Fruit fly (Drosophila melanogaster) whole organism, wandering third instar larva: ENCODE results near the gene CG4570.
A peak's percentile ranks its signal among the peaks of the same experiment; 100 is the strongest.

Experiments
- Abd-B ChIP-seq: fragments of >200 bp; optimal IDR thresholded peaks from 2 replicates; lab custom pipeline; 2017; ENCODE audit warnings: missing biosample characterization, missing genetic modification characterization
- CG32264 ChIP-seq: fragments of 200-800 bp; sonication (Bioruptor generic); optimal IDR thresholded peaks from 2 replicates; lab custom pipeline; 2016; ENCODE audit warnings: missing biosample characterization, missing genetic modification characterization
- CG9705 ChIP-seq: fragments of 200-800 bp; sonication (Bioruptor generic); optimal IDR thresholded peaks from 2 replicates; lab custom pipeline; 2018; ENCODE audit warnings: missing biosample characterization, mild to moderate bottlenecking, missing genetic modification characterization
- CrebA ChIP-seq: fragments of 200-800 bp; sonication (Bioruptor generic); optimal IDR thresholded peaks from 2 replicates; lab custom pipeline; 2016; ENCODE audit warnings: missing biosample characterization, mild to moderate bottlenecking, missing genetic modification characterization, borderline replicate concordance
- Dfd ChIP-seq: fragments of >200 bp; optimal IDR thresholded peaks from 2 replicates; lab custom pipeline; 2017; ENCODE audit warnings: missing biosample characterization, missing genetic modification characterization
- Dif ChIP-seq: fragments of 200-275, 200-300 bp; sonication (Bioruptor generic); optimal IDR thresholded peaks from 2 replicates; lab custom pipeline; 2018; ENCODE audit warnings: missing biosample characterization, missing genetic modification characterization; ENCODE audit not compliant: partially characterized antibody
- GATAd ChIP-seq: sonication (Bioruptor generic); optimal IDR thresholded peaks from 2 replicates; lab custom pipeline; 2016; ENCODE audit warnings: missing biosample characterization, missing genetic modification characterization
- HLH106 ChIP-seq: fragments of 200-800 bp; optimal IDR thresholded peaks from 3 replicates; lab custom pipeline; 2019; ENCODE audit warnings: missing biosample characterization, mild to moderate bottlenecking, missing genetic modification characterization, moderate library complexity
- Hnf4 ChIP-seq: fragments of 200-800 bp; sonication (Bioruptor generic); optimal IDR thresholded peaks from 2 replicates; lab custom pipeline; 2016; ENCODE audit warnings: missing biosample characterization, mild to moderate bottlenecking, missing genetic modification characterization
- Hr78 ChIP-seq: fragments of >200 bp; optimal IDR thresholded peaks from 2 replicates; lab custom pipeline; 2017; ENCODE audit warnings: missing biosample characterization, missing genetic modification characterization
- Hr83 ChIP-seq: fragments of 200-300 bp; sonication (Bioruptor generic); optimal IDR thresholded peaks from 2 replicates; lab custom pipeline; 2016; ENCODE audit warnings: missing biosample characterization, mild to moderate bottlenecking, missing genetic modification characterization, moderate library complexity; ENCODE audit not compliant: poor library complexity, severe bottlenecking
- Jra ChIP-seq: sonication (Bioruptor generic); optimal IDR thresholded peaks from 2 replicates; lab custom pipeline; 2016; ENCODE audit warnings: missing biosample characterization, missing genetic modification characterization
- Mio ChIP-seq: sonication (Bioruptor generic); optimal IDR thresholded peaks from 2 replicates; lab custom pipeline; 2016; ENCODE audit warnings: missing biosample characterization, missing genetic modification characterization
- Myc ChIP-seq: fragments of >200 bp; optimal IDR thresholded peaks from 2 replicates; lab custom pipeline; 2017
- OdsH ChIP-seq: fragments of 200-800 bp; sonication (Bioruptor generic); optimal IDR thresholded peaks from 2 replicates; lab custom pipeline; 2016; ENCODE audit warnings: missing biosample characterization, mild to moderate bottlenecking, missing genetic modification characterization
- Rel ChIP-seq, 2 experiments: fragments of 200-800 bp; sonication (Bioruptor generic) in 1 of 2; optimal IDR thresholded peaks; 2 replicates in 1 of 2; 3 replicates in 1 of 2; lab custom pipeline; 2016 to 2019; ENCODE audit warnings: mild to moderate bottlenecking in 2 of 2, missing biosample characterization in 2 of 2, missing genetic modification characterization in 2 of 2, moderate library complexity in 1 of 2
- Sp1 ChIP-seq: fragments of 200-800 bp; sonication (Bioruptor generic); optimal IDR thresholded peaks from 3 replicates; lab custom pipeline; 2019; ENCODE audit warnings: missing biosample characterization, mild to moderate bottlenecking, missing genetic modification characterization, moderate library complexity
- Vsx2 ChIP-seq: fragments of 200-300, 225-300 bp; sonication (Bioruptor generic); optimal IDR thresholded peaks from 2 replicates; lab custom pipeline; 2018; ENCODE audit warnings: missing biosample characterization, missing genetic modification characterization; ENCODE audit not compliant: partially characterized antibody
- br ChIP-seq: fragments of 200-800 bp; sonication (Bioruptor generic); optimal IDR thresholded peaks from 2 replicates; lab custom pipeline; 2016; ENCODE audit warnings: missing biosample characterization, missing genetic modification characterization
- brk ChIP-seq: fragments of 200-800 bp; sonication (Bioruptor generic); optimal IDR thresholded peaks from 2 replicates; lab custom pipeline; 2016; ENCODE audit warnings: missing biosample characterization, mild to moderate bottlenecking, missing genetic modification characterization
- dl ChIP-seq, 2 experiments: fragments of 175-275, 200-275 bp in 1 of 2; fragments of 200-275 bp in 1 of 2; sonication (Bioruptor generic); optimal IDR thresholded peaks; lab custom pipeline; 2018; ENCODE audit warnings: mild to moderate bottlenecking in 2 of 2, missing biosample characterization in 2 of 2, missing genetic modification characterization in 2 of 2, moderate library complexity in 2 of 2; ENCODE audit not compliant: partially characterized antibody in 2 of 2, insufficient read depth in 1 of 2
- dmrt93B ChIP-seq: fragments of 200-800 bp; sonication (Bioruptor generic); optimal IDR thresholded peaks from 2 replicates; lab custom pipeline; 2018; ENCODE audit warnings: missing biosample characterization, mild to moderate bottlenecking, missing genetic modification characterization
- ey ChIP-seq: fragments of 200-800 bp; sonication (Bioruptor generic); optimal IDR thresholded peaks from 2 replicates; lab custom pipeline; 2016; ENCODE audit warnings: missing biosample characterization, missing genetic modification characterization
- foxo ChIP-seq, 2 experiments: fragments of 200-800 bp; sonication (Bioruptor generic); optimal IDR thresholded peaks; 2 replicates in 1 of 2; 3 replicates in 1 of 2; lab custom pipeline; 2016 to 2017; ENCODE audit warnings: missing biosample characterization in 2 of 2, missing genetic modification characterization in 2 of 2
- fru ChIP-seq: fragments of 200-800 bp; sonication (Bioruptor generic); optimal IDR thresholded peaks from 3 replicates; lab custom pipeline; 2016; ENCODE audit warnings: missing biosample characterization, mild to moderate bottlenecking, missing genetic modification characterization
- h ChIP-seq: fragments of 200-800 bp; sonication (Bioruptor generic); optimal IDR thresholded peaks from 3 replicates; lab custom pipeline; 2016; ENCODE audit warnings: missing biosample characterization, mild to moderate bottlenecking, missing genetic modification characterization
- jim ChIP-seq: fragments of 175-275, 200-325 bp; sonication (Bioruptor generic); optimal IDR thresholded peaks from 2 replicates; lab custom pipeline; 2016; ENCODE audit warnings: missing biosample characterization, mild to moderate bottlenecking, missing genetic modification characterization
- lola ChIP-seq: fragments of >200 bp; optimal IDR thresholded peaks from 2 replicates; lab custom pipeline; 2017; ENCODE audit warnings: missing biosample characterization, missing genetic modification characterization
- pan ChIP-seq: fragments of >200 bp; optimal IDR thresholded peaks from 2 replicates; lab custom pipeline; 2017
- rgr ChIP-seq: fragments of 200-800 bp; sonication (Bioruptor generic); optimal IDR thresholded peaks from 3 replicates; lab custom pipeline; 2016; ENCODE audit warnings: missing biosample characterization, mild to moderate bottlenecking, missing genetic modification characterization
- sage ChIP-seq: fragments of 200-800 bp; sonication (Bioruptor generic); optimal IDR thresholded peaks from 2 replicates; lab custom pipeline; 2016; ENCODE audit warnings: missing biosample characterization, mild to moderate bottlenecking, missing genetic modification characterization
- sv ChIP-seq: fragments of 200-800 bp; sonication (Bioruptor generic); optimal IDR thresholded peaks from 3 replicates; lab custom pipeline; 2016; ENCODE audit warnings: missing biosample characterization, missing genetic modification characterization
- usp ChIP-seq: fragments of >200 bp; optimal IDR thresholded peaks from 2 replicates; lab custom pipeline; 2017; ENCODE audit warnings: missing biosample characterization, missing genetic modification characterization
- woc ChIP-seq: sonication (Bioruptor generic); optimal IDR thresholded peaks from 2 replicates; lab custom pipeline; 2016; ENCODE audit warnings: missing biosample characterization, mild to moderate bottlenecking, missing genetic modification characterization

The CG4570 gene

dm6 chr3R:10863446-10863819 lies 6.8 kb downstream of the CG4570 start:
- TF ChIP-seq h (GFP tag; lab: Kevin White, UChicago) (no peak), rgr (GFP tag; lab: Kevin White, UChicago) (no peak), sage (GFP tag; lab: Kevin White, UChicago) (no peak), Sp1 (no peak), GATAd (GFP tag; lab: Kevin White, UChicago) (no peak), dl (GFP tag; optimal IDR thresholded peaks at IDR 0.05; lab: Kevin White, UChicago; ENCODE audit: insufficient read depth in 1 of 2, partially characterized antibody in 2 of 2) (no peak), lola (GFP tag; lab: Kevin White, UChicago) (no peak)

- TF ChIP-seq Dif (GFP tag; lab: Kevin White, UChicago): peak; percentile 59
- TF ChIP-seq CG32264 (GFP tag; lab: Kevin White, UChicago): no peak
Observed at dm6 chr3R:10863956-10864355, 7.3 kb downstream of the CG4570 start.

- TF ChIP-seq Abd-B (GFP tag; lab: Kevin White, UChicago) (no peak), dmrt93B (no peak), CG32264 (GFP tag; lab: Kevin White, UChicago) (no peak), dl (GFP tag; optimal IDR thresholded peaks at IDR 0.05; lab: Kevin White, UChicago; ENCODE audit: insufficient read depth in 1 of 2, partially characterized antibody in 2 of 2) (no peak), Mio (GFP tag; lab: Kevin White, UChicago) (no peak), brk (GFP tag; lab: Kevin White, UChicago) (no peak), sv (GFP tag; lab: Kevin White, UChicago) (no peak), Sp1 (peak; percentile 42), CrebA (GFP tag; lab: Kevin White, UChicago) (no peak), h (GFP tag; lab: Kevin White, UChicago) (peak; percentile 33), ey (GFP tag; lab: Kevin White, UChicago) (no peak), sage (GFP tag; lab: Kevin White, UChicago) (no peak), Hr83 (GFP tag; lab: Kevin White, UChicago) (peak; percentile 38), CG9705 (GFP tag; lab: Kevin White, UChicago) (peak; percentile 26), rgr (GFP tag; lab: Kevin White, UChicago) (peak; percentile 17), Rel (GFP tag; optimal IDR thresholded peaks at IDR 0.05; lab: Kevin White, UChicago) (no peak), Rel (tag; optimal IDR thresholded peaks at IDR 0.05; lab: Kevin White, UChicago) (peak; percentile 93), jim (GFP tag; lab: Kevin White, UChicago) (no peak), GATAd (GFP tag; lab: Kevin White, UChicago) (no peak), Myc (lab: Kevin White, UChicago) (peak; percentile 75)
Observed at dm6 chr3R:10868427-10868962, 11.9 kb downstream of the CG4570 start, which contains the start of the genes SelR and Tsp86D. TSS of gene SelR (minus strand) at chr3R:10868642. TSS of gene Tsp86D (plus strand) at chr3R:10868708.

- TF ChIP-seq Hr78 (GFP tag; lab: Kevin White, UChicago) (no peak), Rel (GFP tag; optimal IDR thresholded peaks at IDR 0.05; lab: Kevin White, UChicago) (no peak), Rel (tag; optimal IDR thresholded peaks at IDR 0.05; lab: Kevin White, UChicago) (peak; percentile 35)
Observed at dm6 chr3R:10870561-10870960, 14.0 kb downstream of the CG4570 start.

- TF ChIP-seq Rel (GFP tag; optimal IDR thresholded peaks at IDR 0.05; lab: Kevin White, UChicago) (no peak), Rel (tag; optimal IDR thresholded peaks at IDR 0.05; lab: Kevin White, UChicago) (peak; percentile 42), fru (peak; percentile 23), jim (GFP tag; lab: Kevin White, UChicago) (no peak), foxo (GFP tag; optimal IDR thresholded peaks at IDR 0.05; lab: Kevin White, UChicago) (peak in 1 of 2 experiments; percentile 76), brk (GFP tag; lab: Kevin White, UChicago) (no peak), usp (GFP tag; lab: Kevin White, UChicago) (no peak), pan (no peak), dl (GFP tag; optimal IDR thresholded peaks at IDR 0.05; lab: Kevin White, UChicago; ENCODE audit: insufficient read depth in 1 of 2, partially characterized antibody in 2 of 2) (no peak), CG9705 (GFP tag; lab: Kevin White, UChicago) (peak; percentile 53), Hr83 (GFP tag; lab: Kevin White, UChicago) (peak; percentile 15), ey (GFP tag; lab: Kevin White, UChicago) (peak; percentile 36), OdsH (GFP tag; lab: Kevin White, UChicago) (peak; percentile 61), br (GFP tag; lab: Kevin White, UChicago) (peak; percentile 50), sv (GFP tag; lab: Kevin White, UChicago) (peak; percentile 2), Myc (lab: Kevin White, UChicago) (no peak), Jra (peak; percentile 13), CG32264 (GFP tag; lab: Kevin White, UChicago) (no peak), Hnf4 (GFP tag; lab: Kevin White, UChicago) (peak; percentile 67), rgr (GFP tag; lab: Kevin White, UChicago) (peak; percentile 58), dmrt93B (peak; percentile 15), sage (GFP tag; lab: Kevin White, UChicago) (no peak), HLH106 (tag; lab: Kevin White, UChicago) (peak; percentile 56), h (GFP tag; lab: Kevin White, UChicago) (peak; percentile 72), woc (GFP tag; lab: Kevin White, UChicago) (peak; percentile 62), Dfd (GFP tag; lab: Kevin White, UChicago) (no peak), lola (GFP tag; lab: Kevin White, UChicago) (no peak), GATAd (GFP tag; lab: Kevin White, UChicago) (no peak), Vsx2 (GFP tag; lab: Kevin White, UChicago) (peak; percentile 80), Sp1 (peak; percentile 68), Abd-B (GFP tag; lab: Kevin White, UChicago) (no peak), CrebA (GFP tag; lab: Kevin White, UChicago) (no peak)
Observed at dm6 chr3R:10872148-10872783, 15.7 kb downstream of the CG4570 start, which contains the start of gene Fdh. TSS of gene Fdh (minus strand) at chr3R:10872381.
